Worm (Caenorhabditis elegans) whole organism, late embryonic: Measurements from ENCODE around the gene C35A5.5.

Experiments used
- C08G9.2 ChIP-seq: sonication (generic microtip); optimal IDR thresholded peaks from 2 replicates; lab custom pipeline; 2016; ENCODE audit warnings: mild to moderate bottlenecking, missing genetic modification characterization, moderate library complexity, missing compliant biosample characterization
- C38D4.7 ChIP-seq: fragments of 200-800 bp; sonication (Bioruptor generic); optimal IDR thresholded peaks from 2 replicates; lab custom pipeline; 2018; ENCODE audit warnings: mild to moderate bottlenecking, missing genetic modification characterization, moderate library complexity, missing compliant biosample characterization
- K02D7.2 ChIP-seq: sonication (generic microtip); optimal IDR thresholded peaks from 2 replicates; lab custom pipeline; 2017; ENCODE audit warnings: mild to moderate bottlenecking, missing genetic modification characterization, missing compliant biosample characterization
- Y22D7AL.16 ChIP-seq: sonication (generic microtip); optimal IDR thresholded peaks from 2 replicates; lab custom pipeline; 2016; ENCODE audit warnings: missing genetic modification characterization, missing compliant biosample characterization
- ceh-18 ChIP-seq: sonication (generic microtip); optimal IDR thresholded peaks from 2 replicates; lab custom pipeline; 2016; ENCODE audit warnings: missing genetic modification characterization, missing compliant biosample characterization
- ceh-2 ChIP-seq: sonication (generic microtip); optimal IDR thresholded peaks from 2 replicates; lab custom pipeline; 2016; ENCODE audit warnings: missing genotype, missing genetic modification characterization, missing compliant biosample characterization
- ceh-22 ChIP-seq: sonication (generic microtip); optimal IDR thresholded peaks from 2 replicates; lab custom pipeline; 2017; ENCODE audit warnings: missing biosample characterization, missing genetic modification characterization
- ceh-30 ChIP-seq: fragments of 150-350 bp; optimal IDR thresholded peaks from 2 replicates; lab custom pipeline; 2014; ENCODE audit warnings: missing biosample characterization, missing genetic modification characterization
- ceh-31 ChIP-seq: sonication (generic microtip); optimal IDR thresholded peaks from 2 replicates; lab custom pipeline; 2016; ENCODE audit warnings: missing genetic modification characterization, missing compliant biosample characterization
- ceh-34 ChIP-seq: sonication (generic microtip); optimal IDR thresholded peaks from 2 replicates; lab custom pipeline; 2016; ENCODE audit warnings: mild to moderate bottlenecking, missing genetic modification characterization, missing compliant biosample characterization
- ceh-45 ChIP-seq: fragments of 200-800 bp; sonication (Bioruptor generic); IDR thresholded peaks from 2 replicates; pipeline ENCODE4 v1.3.6; 2022; ENCODE audit warnings: missing genetic modification reagents, missing genetic modification characterization, missing compliant biosample characterization
- che-1 ChIP-seq: sonication (generic microtip); optimal IDR thresholded peaks from 2 replicates; lab custom pipeline; 2016; ENCODE audit warnings: mild to moderate bottlenecking, missing genetic modification characterization, missing compliant biosample characterization
- dve-1 ChIP-seq: sonication (generic microtip); optimal IDR thresholded peaks from 2 replicates; lab custom pipeline; 2017; ENCODE audit warnings: antibody characterized with exemption, mild to moderate bottlenecking, missing genetic modification characterization, missing compliant biosample characterization
- elt-2 ChIP-seq: sonication (generic microtip); optimal IDR thresholded peaks from 2 replicates; lab custom pipeline; 2016; ENCODE audit warnings: missing genetic modification reagents, missing genetic modification characterization, missing compliant biosample characterization
- elt-4 ChIP-seq: sonication (generic microtip); optimal IDR thresholded peaks from 2 replicates; lab custom pipeline; 2016; ENCODE audit warnings: missing genetic modification characterization, missing compliant biosample characterization
- fax-1 ChIP-seq: sonication (generic microtip); optimal IDR thresholded peaks from 2 replicates; lab custom pipeline; 2016; ENCODE audit warnings: missing genotype, missing genetic modification characterization, missing compliant biosample characterization
- fkh-10 ChIP-seq: fragments of 150-350 bp; optimal IDR thresholded peaks from 2 replicates; lab custom pipeline; 2014; ENCODE audit warnings: missing biosample characterization, missing genetic modification reagents, missing genetic modification characterization
- gmeb-2 ChIP-seq: sonication (generic microtip); optimal IDR thresholded peaks from 2 replicates; lab custom pipeline; 2016; ENCODE audit warnings: missing genetic modification characterization, inconsistent platforms, missing compliant biosample characterization
- hlh-13 ChIP-seq: fragments of 200-800 bp; sonication (Bioruptor generic); optimal IDR thresholded peaks from 2 replicates; lab custom pipeline; 2018; ENCODE audit warnings: mild to moderate bottlenecking, missing genetic modification characterization, missing compliant biosample characterization
- hlh-15 ChIP-seq: sonication (generic microtip); optimal IDR thresholded peaks from 2 replicates; lab custom pipeline; 2016; ENCODE audit warnings: missing genetic modification characterization, missing compliant biosample characterization
- hlh-30 ChIP-seq: sonication (generic microtip); optimal IDR thresholded peaks from 2 replicates; lab custom pipeline; 2017; ENCODE audit warnings: antibody characterized with exemption, missing genetic modification characterization, missing compliant biosample characterization; ENCODE audit not compliant: insufficient read depth
- hlh-8 ChIP-seq: sonication (generic microtip); optimal IDR thresholded peaks from 2 replicates; lab custom pipeline; 2016; ENCODE audit warnings: missing genotype, missing genetic modification characterization, missing compliant biosample characterization
- lim-6 ChIP-seq: sonication (generic microtip); optimal IDR thresholded peaks from 2 replicates; lab custom pipeline; 2016; ENCODE audit warnings: missing genetic modification characterization, missing compliant biosample characterization
- mec-3 ChIP-seq: sonication (generic microtip); optimal IDR thresholded peaks from 2 replicates; lab custom pipeline; 2016; ENCODE audit warnings: borderline replicate concordance, missing genetic modification characterization, missing compliant biosample characterization
- nfya-1 ChIP-seq: sonication (generic microtip); optimal IDR thresholded peaks from 2 replicates; lab custom pipeline; 2017; ENCODE audit warnings: missing genetic modification characterization, mild to moderate bottlenecking, missing compliant biosample characterization, antibody characterized with exemption, moderate library complexity
- nhr-11 ChIP-seq: fragments of 150-350 bp; optimal IDR thresholded peaks from 2 replicates; lab custom pipeline; 2014; ENCODE audit warnings: missing biosample characterization, missing genetic modification characterization
- npax-4 ChIP-seq: sonication (generic microtip); optimal IDR thresholded peaks from 2 replicates; lab custom pipeline; 2016; ENCODE audit warnings: missing genetic modification characterization, missing compliant biosample characterization
- pag-3 ChIP-seq: sonication (generic microtip); optimal IDR thresholded peaks from 2 replicates; lab custom pipeline; 2016; ENCODE audit warnings: missing compliant biosample characterization, missing genetic modification characterization, borderline replicate concordance
- pat-9 ChIP-seq: fragments of 200-800 bp; sonication (Bioruptor generic); optimal IDR thresholded peaks from 2 replicates; lab custom pipeline; 2018; ENCODE audit warnings: mild to moderate bottlenecking, missing genetic modification characterization, moderate library complexity, missing compliant biosample characterization
- pha-4 ChIP-seq: fragments of 150-350 bp; optimal IDR thresholded peaks from 2 replicates; lab custom pipeline; 2018; ENCODE audit warnings: missing biosample characterization, missing genetic modification reagents, missing genetic modification characterization
- pqm-1 ChIP-seq: sonication (generic microtip); optimal IDR thresholded peaks from 2 replicates; lab custom pipeline; 2016; ENCODE audit warnings: missing genetic modification characterization, missing compliant biosample characterization
- rnt-1 ChIP-seq: sonication (generic microtip); optimal IDR thresholded peaks from 2 replicates; lab custom pipeline; 2016; ENCODE audit warnings: missing genetic modification characterization, missing compliant biosample characterization
- sox-4 ChIP-seq: sonication (generic microtip); optimal IDR thresholded peaks from 2 replicates; lab custom pipeline; 2017; ENCODE audit warnings: mild to moderate bottlenecking, missing genetic modification characterization, inconsistent platforms, missing compliant biosample characterization
- tbx-2 ChIP-seq: sonication (generic microtip); optimal IDR thresholded peaks from 2 replicates; lab custom pipeline; 2016; ENCODE audit warnings: missing genetic modification characterization, missing compliant biosample characterization
- ttx-3 ChIP-seq: sonication (generic microtip); optimal IDR thresholded peaks from 2 replicates; lab custom pipeline; 2016; ENCODE audit warnings: missing genetic modification reagents, missing genetic modification characterization, missing compliant biosample characterization
- unc-42 ChIP-seq: sonication (generic microtip); optimal IDR thresholded peaks from 2 replicates; lab custom pipeline; 2016; ENCODE audit warnings: missing genotype, missing genetic modification characterization, missing compliant biosample characterization
- unc-86 ChIP-seq: sonication (generic microtip); optimal IDR thresholded peaks from 2 replicates; lab custom pipeline; 2016; ENCODE audit warnings: missing genetic modification characterization, missing compliant biosample characterization
- ztf-16 ChIP-seq: sonication (generic microtip); optimal IDR thresholded peaks from 2 replicates; lab custom pipeline; 2017; ENCODE audit warnings: missing genetic modification characterization, missing compliant biosample characterization

The C35A5.5 gene

DNA sequence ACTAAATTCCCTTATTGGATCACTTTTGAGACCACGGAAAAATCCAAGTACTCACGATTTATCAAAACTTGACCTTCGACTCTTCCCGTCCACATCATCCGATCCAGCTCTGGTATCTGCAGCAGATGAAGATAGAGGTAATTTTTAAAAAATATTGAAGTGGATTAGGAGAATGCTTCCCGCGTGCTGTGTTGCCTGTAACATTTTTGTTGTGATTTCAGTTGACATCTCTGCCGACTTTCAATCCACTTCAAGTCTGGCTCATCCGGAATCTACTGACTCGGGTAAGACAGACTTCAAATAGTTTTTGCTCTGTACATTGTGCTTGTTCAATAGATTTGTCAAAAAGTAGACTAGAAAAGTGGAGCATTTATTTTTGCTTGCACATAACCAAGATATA lies 30.2 kb upstream of the C35A5.5 start:
- no peak for TF ChIP-seq nfya-1 (tag; lab: Kevin White, UChicago)
- no peak for TF ChIP-seq ztf-16
- TF ChIP-seq ceh-30, result no peak
- TF ChIP-seq ceh-45 (GFP tag; lab: Robert Waterston, UW), result no peak
- no peak for TF ChIP-seq C08G9.2
- no peak for TF ChIP-seq pqm-1 (tag; lab: Kevin White, UChicago)

DNA sequence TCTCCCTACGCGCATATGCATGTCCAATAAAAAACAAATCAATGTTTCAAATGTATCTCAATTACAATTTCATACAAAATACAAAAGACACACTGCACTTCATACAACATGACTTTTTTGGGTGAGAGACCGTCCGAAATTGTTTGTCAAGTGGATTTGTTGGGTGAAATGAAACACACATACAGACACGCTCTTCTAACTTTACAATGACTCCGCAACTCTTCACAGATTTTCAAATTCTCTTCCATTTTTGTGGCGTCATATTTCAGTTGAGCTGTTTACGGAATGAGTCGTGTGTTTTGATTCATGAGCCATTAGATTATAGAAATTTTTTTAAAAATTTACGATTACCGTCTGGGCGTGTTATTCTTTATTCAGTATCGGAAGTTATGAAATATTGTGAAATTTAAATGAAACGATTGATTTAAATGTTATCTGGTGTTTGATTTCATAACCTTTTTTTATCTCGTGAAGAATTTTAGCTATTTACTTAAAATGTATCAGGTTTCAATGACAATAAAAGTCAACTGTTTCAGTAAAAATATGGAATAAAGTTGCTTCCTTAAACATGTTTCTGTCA lies 28.7 kb upstream of the C35A5.5 start:
- no peak for TF ChIP-seq npax-4 (tag; lab: Kevin White, UChicago)
- TF ChIP-seq ceh-18 (tag; lab: Kevin White, UChicago), result no peak
- no peak for TF ChIP-seq hlh-8
- TF ChIP-seq dve-1, result no peak
- no peak for TF ChIP-seq lim-6 (tag; lab: Kevin White, UChicago)
- TF ChIP-seq C38D4.7 (GFP tag; lab: Kevin White, UChicago), result no peak
- no peak for TF ChIP-seq nhr-11 (tag; lab: Kevin White, UChicago)
- TF ChIP-seq pag-3 (tag; lab: Kevin White, UChicago), result no peak

DNA sequence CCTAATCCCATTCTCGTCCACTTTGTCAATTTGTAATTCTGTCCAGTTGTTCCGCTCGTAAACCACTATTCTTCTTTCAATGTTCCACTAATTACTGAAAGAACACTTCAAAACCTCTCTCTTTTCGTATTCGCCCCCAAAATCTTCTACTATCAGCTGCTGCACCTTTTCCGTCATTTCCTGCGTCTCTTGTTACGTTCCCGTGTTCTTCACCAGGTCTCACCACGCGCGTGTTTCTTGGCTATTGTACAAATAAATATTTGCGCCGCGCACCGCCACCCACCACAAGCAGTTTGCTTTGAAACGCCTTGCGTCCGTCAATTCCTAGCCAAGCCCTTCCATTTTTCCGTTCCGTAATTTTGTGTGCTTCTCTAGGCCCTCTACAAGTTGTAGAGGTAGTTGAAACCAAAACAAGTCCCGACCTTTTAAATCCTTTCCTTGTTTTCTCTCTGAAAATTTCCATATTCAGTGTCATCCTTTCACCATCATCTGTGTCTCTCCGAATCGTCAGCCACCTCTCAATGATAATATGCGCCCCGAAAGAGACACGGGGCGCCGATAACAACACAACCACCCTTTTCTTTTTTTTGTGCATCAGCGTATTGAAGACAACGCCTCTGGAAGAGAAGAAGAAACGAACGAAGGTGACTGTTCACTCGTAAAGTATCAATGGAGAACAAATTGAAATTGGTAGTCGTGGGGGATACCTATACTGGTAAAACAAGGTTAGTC lies 27.4 kb upstream of the C35A5.5 start, which contains the start of the genes crp-1 and Y32F6B.9:
Gene crp-1, plus strand, starts transcription at position 468 of the 732 bp plus-strand sequence.
Gene Y32F6B.9, plus strand, starts transcription at position 603 of the 732 bp plus-strand sequence.
- TF ChIP-seq mec-3 (peak; percentile 22), hlh-8 (no peak), ceh-34 (peak; percentile 39), C38D4.7 (GFP tag; lab: Kevin White, UChicago) (no peak), hlh-30 (tag; lab: Kevin White, UChicago) (no peak), ceh-22 (no peak), hlh-15 (tag; lab: Kevin White, UChicago) (no peak), pag-3 (tag; lab: Kevin White, UChicago) (no peak), sox-4 (tag; lab: Kevin White, UChicago) (peak; percentile 15), che-1 (tag; lab: Kevin White, UChicago) (no peak), nfya-1 (tag; lab: Kevin White, UChicago) (no peak), ceh-2 (tag; lab: Kevin White, UChicago) (peak; percentile 37), fkh-10 (GFP tag; lab: Kevin White, UChicago) (no peak), rnt-1 (tag; lab: Kevin White, UChicago) (no peak)
- TF ChIP-seq, all 69 proteins: peak for 4

DNA sequence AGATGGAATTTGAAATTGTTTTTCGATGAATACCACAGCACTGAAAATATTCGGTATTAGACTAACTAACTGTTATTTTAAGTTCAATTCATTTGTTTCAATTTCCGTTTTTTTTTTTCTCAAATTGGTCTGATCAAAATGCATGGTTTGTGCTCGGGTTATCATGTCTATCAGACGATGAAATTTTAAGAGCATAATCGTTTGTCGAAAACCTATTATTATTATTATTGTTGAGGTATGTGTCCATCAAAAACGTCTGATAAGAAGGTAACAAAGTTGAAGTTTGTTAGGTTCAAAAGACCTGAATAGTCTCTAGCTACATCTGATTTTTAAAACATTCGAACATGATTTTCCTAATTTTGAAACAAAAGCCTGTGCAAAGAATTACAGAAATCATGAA lies 21.7 kb upstream of the C35A5.5 start:
- TF ChIP-seq ttx-3 (tag; lab: Kevin White, UChicago), result no peak
- no peak for TF ChIP-seq hlh-13
- TF ChIP-seq fax-1, result no peak
- TF ChIP-seq elt-4 (tag; lab: Kevin White, UChicago), result no peak
- no peak for TF ChIP-seq hlh-15 (tag; lab: Kevin White, UChicago)
- no peak for TF ChIP-seq pha-4 (tag; lab: Kevin White, UChicago)
- TF ChIP-seq unc-42, result no peak
- TF ChIP-seq pat-9 (tag; lab: Kevin White, UChicago), result no peak
- no peak for TF ChIP-seq ceh-31 (tag; lab: Kevin White, UChicago)
- no peak for TF ChIP-seq K02D7.2 (tag; lab: Kevin White, UChicago)
- TF ChIP-seq nhr-11 (tag; lab: Kevin White, UChicago), result no peak
- TF ChIP-seq Y22D7AL.16 (tag; lab: Kevin White, UChicago), result no peak
- no peak for TF ChIP-seq elt-2 (tag; lab: Kevin White, UChicago)
- no peak for TF ChIP-seq sox-4 (tag; lab: Kevin White, UChicago)
- no peak for TF ChIP-seq ceh-22
- TF ChIP-seq unc-86 (tag; lab: Kevin White, UChicago), result no peak
- no peak for TF ChIP-seq ztf-16
- no peak for TF ChIP-seq C38D4.7 (GFP tag; lab: Kevin White, UChicago)
- no peak for TF ChIP-seq gmeb-2 (tag; lab: Kevin White, UChicago)
- no peak for TF ChIP-seq tbx-2 (tag; lab: Kevin White, UChicago)
